Worm (Caenorhabditis elegans) whole organism, late embryonic: ENCODE data around the gene tbb-1.

Experiments
- ama-1 ChIP-seq: fragments of 150-350 bp; optimal IDR thresholded peaks from 2 replicates; lab custom pipeline; 2014
- ceh-2 ChIP-seq: sonication (generic microtip); optimal IDR thresholded peaks from 2 replicates; lab custom pipeline; 2016; ENCODE audit warnings: missing genotype, missing genetic modification characterization, missing compliant biosample characterization
- ceh-34 ChIP-seq: sonication (generic microtip); optimal IDR thresholded peaks from 2 replicates; lab custom pipeline; 2016; ENCODE audit warnings: mild to moderate bottlenecking, missing genetic modification characterization, missing compliant biosample characterization
- ceh-48 ChIP-seq: sonication (generic microtip); optimal IDR thresholded peaks from 2 replicates; lab custom pipeline; 2016; ENCODE audit warnings: missing genetic modification characterization, inconsistent platforms, missing compliant biosample characterization
- che-1 ChIP-seq: sonication (generic microtip); optimal IDR thresholded peaks from 2 replicates; lab custom pipeline; 2016; ENCODE audit warnings: mild to moderate bottlenecking, missing genetic modification characterization, missing compliant biosample characterization
- elt-2 ChIP-seq: sonication (generic microtip); optimal IDR thresholded peaks from 2 replicates; lab custom pipeline; 2016; ENCODE audit warnings: missing genetic modification reagents, missing genetic modification characterization, missing compliant biosample characterization
- hlh-6 ChIP-seq: sonication (generic microtip); optimal IDR thresholded peaks from 2 replicates; lab custom pipeline; 2016; ENCODE audit warnings: missing genotype, missing genetic modification characterization, missing compliant biosample characterization
- nhr-11 ChIP-seq: fragments of 150-350 bp; optimal IDR thresholded peaks from 2 replicates; lab custom pipeline; 2014; ENCODE audit warnings: missing biosample characterization, missing genetic modification characterization
- pat-9 ChIP-seq: fragments of 200-800 bp; sonication (Bioruptor generic); optimal IDR thresholded peaks from 2 replicates; lab custom pipeline; 2018; ENCODE audit warnings: mild to moderate bottlenecking, missing genetic modification characterization, moderate library complexity, missing compliant biosample characterization
- pha-4 ChIP-seq: fragments of 150-350 bp; optimal IDR thresholded peaks from 2 replicates; lab custom pipeline; 2018; ENCODE audit warnings: missing biosample characterization, missing genetic modification reagents, missing genetic modification characterization
- pros-1 ChIP-seq: fragments of 150-350 bp; optimal IDR thresholded peaks from 2 replicates; lab custom pipeline; 2014; ENCODE audit warnings: missing biosample characterization, missing genetic modification reagents, missing genetic modification characterization
- ref-2 ChIP-seq: sonication (generic microtip); optimal IDR thresholded peaks from 2 replicates; lab custom pipeline; 2016; ENCODE audit warnings: missing genetic modification characterization, missing compliant biosample characterization
- rnt-1 ChIP-seq: sonication (generic microtip); optimal IDR thresholded peaks from 2 replicates; lab custom pipeline; 2016; ENCODE audit warnings: missing genetic modification characterization, missing compliant biosample characterization

ce11 chrIII:10791233-10791632 is 49.0 kb upstream of the tbb-1 start:
- TF ChIP-seq elt-2 (tag; lab: Kevin White, UChicago) (no peak), che-1 (tag; lab: Kevin White, UChicago) (no peak), hlh-6 (no peak), rnt-1 (tag; lab: Kevin White, UChicago) (no peak), nhr-11 (no peak), ceh-48 (tag; lab: Kevin White, UChicago) (no peak), pros-1 (tag; lab: Kevin White, UChicago) (no peak), ceh-34 (tag; lab: Kevin White, UChicago) (no peak), pha-4 (tag; lab: Kevin White, UChicago) (no peak), ama-1 (lab: Kevin White, UChicago) (no peak), ceh-2 (tag; lab: Kevin White, UChicago) (no peak), ref-2 (tag; lab: Kevin White, UChicago) (no peak), pat-9 (no peak)
